Worm (Caenorhabditis elegans) whole organism, L4 larva: ENCODE measurements around the gene C10A4.6.

ENCODE experiments used
- R02D3.7 ChIP-seq: fragments of 150-350 bp; sonication (generic microtip); optimal IDR thresholded peaks from 3 replicates; lab custom pipeline; 2014; ENCODE audit warnings: missing biosample characterization, missing genetic modification characterization
- dve-1 ChIP-seq: sonication (generic microtip); optimal IDR thresholded peaks from 2 replicates; lab custom pipeline; 2017; ENCODE audit warnings: antibody characterized with exemption, mild to moderate bottlenecking, missing genetic modification characterization, missing compliant biosample characterization; ENCODE audit not compliant: insufficient read depth
- egl-27 ChIP-seq: sonication (generic microtip); optimal IDR thresholded peaks from 3 replicates; lab custom pipeline; 2017; ENCODE audit warnings: missing biosample characterization, missing genetic modification reagents, missing genetic modification characterization
- lin-39 ChIP-seq: fragments of 150-350 bp; optimal IDR thresholded peaks from 2 replicates; lab custom pipeline; 2014; ENCODE audit warnings: missing biosample characterization, missing genetic modification reagents, missing genetic modification characterization
- nhr-77 ChIP-seq: fragments of 150-350 bp; optimal IDR thresholded peaks from 2 replicates; lab custom pipeline; 2014; ENCODE audit warnings: missing biosample characterization, missing genetic modification characterization
- pha-4 ChIP-seq, 2 experiments: fragments of 150-350 bp in 1 of 2; fragments of 200-800 bp in 1 of 2; sonication (Bioruptor generic) in 1 of 2; IDR thresholded peaks in 1 of 2; optimal IDR thresholded peaks in 1 of 2; 2 replicates each; pipeline versions ENCODE4 v1.3.6 to Lab custom; 2014 to 2022; ENCODE audit warnings: missing genetic modification characterization in 2 of 2, missing genetic modification reagents in 2 of 2, missing biosample characterization in 1 of 2, missing compliant biosample characterization in 1 of 2
- skn-1 ChIP-seq: fragments of 150-350 bp; optimal IDR thresholded peaks from 2 replicates; lab custom pipeline; 2014; ENCODE audit warnings: missing biosample characterization, missing genetic modification characterization
- snpc-4 ChIP-seq: fragments of 150-350 bp; optimal IDR thresholded peaks from 2 replicates; lab custom pipeline; 2014; ENCODE audit warnings: missing biosample characterization, missing genetic modification characterization
- unc-39 ChIP-seq: sonication (generic microtip); optimal IDR thresholded peaks from 2 replicates; lab custom pipeline; 2017; ENCODE audit warnings: missing biosample characterization, missing genetic modification characterization
- unc-62 ChIP-seq, 3 experiments: fragments of 150-350 bp in 1 of 3; sonication (generic microtip); optimal IDR thresholded peaks in 2 of 3; peaks in 1 of 3; 1 replicate in 1 of 3; 2 replicates in 2 of 3; lab custom pipeline; 2014 to 2017; ENCODE audit warnings: missing biosample characterization in 3 of 3, missing genetic modification characterization in 3 of 3, missing genetic modification reagents in 3 of 3, missing genotype in 1 of 3

DNA sequence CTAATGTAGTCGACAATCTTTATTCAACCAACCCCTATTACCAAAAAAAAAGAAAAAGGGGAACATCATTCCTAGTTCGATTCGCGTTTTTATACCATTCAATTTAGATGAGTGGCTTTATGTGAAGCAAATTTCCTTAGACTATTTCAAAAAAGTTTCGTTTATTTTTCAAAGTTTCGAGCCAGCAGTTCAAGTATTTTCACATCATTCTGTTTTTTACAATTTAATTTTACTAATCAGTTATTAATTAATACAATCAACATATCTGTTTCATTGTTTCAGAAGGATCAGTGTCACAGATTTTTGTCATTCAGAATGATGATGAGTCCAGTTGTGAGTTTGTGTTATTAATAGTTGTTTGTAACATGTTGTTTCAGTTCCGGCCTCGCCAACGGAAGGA, 19.6 kb downstream of the C10A4.6 start, which contains the start of gene C10A4.2:
- no peak for TF ChIP-seq snpc-4 (tag; lab: Kevin White, UChicago)
- TF ChIP-seq lin-39 (tag; lab: Kevin White, UChicago) = no peak
- TF ChIP-seq nhr-77 = no peak
- TF ChIP-seq unc-39 (tag; lab: Kevin White, UChicago) = no peak
- TF ChIP-seq dve-1 (tag; lab: Kevin White, UChicago) = no peak
- TF ChIP-seq skn-1 (tag; lab: Kevin White, UChicago) = no peak
- no peak for TF ChIP-seq pha-4 (GFP tag; IDR thresholded peaks at IDR 0.05; lab: Robert Waterston, UW)
- no peak for TF ChIP-seq pha-4 (tag; optimal IDR thresholded peaks at IDR 0.05; lab: Kevin White, UChicago)
- TF ChIP-seq unc-62 (GFP tag; optimal IDR thresholded peaks at IDR 0.05 in 1 of 2; lab: Kevin White, UChicago) = no peak
- no peak for TF ChIP-seq unc-62 (tag; optimal IDR thresholded peaks at IDR 0.05; lab: Kevin White, UChicago)
- no peak for TF ChIP-seq R02D3.7 (tag; lab: Kevin White, UChicago)
- no peak for TF ChIP-seq egl-27 (tag; lab: Kevin White, UChicago)
